Worm (Caenorhabditis elegans): ENCODE data around the gene acs-22.

DNA sequence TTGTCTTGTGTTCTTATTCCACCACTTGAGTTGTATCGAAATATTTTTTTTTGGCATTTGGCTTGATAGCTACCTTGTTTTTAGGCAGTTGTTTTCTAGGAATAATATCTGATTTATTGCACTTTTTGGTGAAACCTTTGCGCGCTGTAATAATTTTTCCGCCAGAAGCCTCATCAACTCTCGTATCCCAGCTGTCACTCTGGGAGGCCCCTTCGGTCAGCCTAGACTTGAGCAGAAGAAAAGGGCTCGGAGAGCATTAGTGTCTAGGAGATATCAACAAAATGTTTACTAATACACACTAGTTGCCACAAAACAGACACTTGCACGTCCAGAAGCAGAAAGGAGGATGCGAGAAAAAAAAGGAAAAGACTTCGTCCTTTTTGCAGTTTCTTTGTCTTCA lies 42.1 kb upstream of the acs-22 start:
- TF ChIP-seq fos-1 (tag; optimal IDR thresholded peaks at IDR 0.05), result no peak
- TF ChIP-seq tbx-2 (tag; optimal IDR thresholded peaks at IDR 0.05), result no peak
- TF ChIP-seq unc-39 (tag; optimal IDR thresholded peaks at IDR 0.05), result no peak
- TF ChIP-seq egl-27 (tag; optimal IDR thresholded peaks at IDR 0.05), result no peak
- no peak for TF ChIP-seq ZK546.5 (tag; optimal IDR thresholded peaks at IDR 0.05)
- TF ChIP-seq lin-39 (tag; optimal IDR thresholded peaks at IDR 0.05), result no peak
- TF ChIP-seq snpc-4 (tag; optimal IDR thresholded peaks at IDR 0.05), result no peak
- no peak for TF ChIP-seq elt-2 (tag; optimal IDR thresholded peaks at IDR 0.05)
- no peak for TF ChIP-seq nhr-25 (tag; optimal IDR thresholded peaks at IDR 0.05)
- no peak for TF ChIP-seq aly-2 (tag; optimal IDR thresholded peaks at IDR 0.05)
